Worm (Caenorhabditis elegans) whole organism, L4 larva: ENCODE measurements around the gene clec-213.

ENCODE experiments used
- F37D6.2 ChIP-seq: sonication (generic microtip); optimal IDR thresholded peaks from 2 replicates; lab custom pipeline; 2016; ENCODE audit warnings: mild to moderate bottlenecking, missing genetic modification characterization, missing compliant biosample characterization
- Y105C5A.15 ChIP-seq: fragments of 200-800 bp; sonication (Bioruptor generic); IDR thresholded peaks from 2 replicates; pipeline ENCODE4 v1.3.6; 2022; ENCODE audit warnings: missing genetic modification characterization, missing compliant biosample characterization
- Y75B8A.6 ChIP-seq: fragments of 200-800 bp; sonication (Bioruptor generic); IDR thresholded peaks from 2 replicates; pipeline ENCODE4 v1.3.6; 2022; ENCODE audit warnings: missing genetic modification reagents, missing genetic modification characterization, missing compliant biosample characterization
- ceh-20 ChIP-seq: fragments of 200-800 bp; sonication (Bioruptor generic); IDR thresholded peaks from 2 replicates; pipeline ENCODE4 v1.3.6; 2022; ENCODE audit warnings: missing genetic modification reagents, missing genetic modification characterization, missing compliant biosample characterization
- ceh-32 ChIP-seq: sonication (generic microtip); optimal IDR thresholded peaks from 2 replicates; lab custom pipeline; 2016; ENCODE audit warnings: mild to moderate bottlenecking, missing genetic modification characterization, missing compliant biosample characterization; ENCODE audit not compliant: poor library complexity
- ces-1 ChIP-seq: fragments of 150-350 bp; sonication (generic microtip); optimal IDR thresholded peaks from 4 replicates; lab custom pipeline; 2014; ENCODE audit warnings: missing biosample characterization, missing genetic modification reagents, missing genetic modification characterization
- daf-16 ChIP-seq, 3 experiments: sonication (generic microtip); optimal IDR thresholded peaks; 2 replicates each; lab custom pipeline; 2016 to 2017; ENCODE audit warnings: missing genetic modification characterization in 3 of 3, missing genetic modification reagents in 3 of 3, mild to moderate bottlenecking in 2 of 3, missing compliant biosample characterization in 2 of 3, missing biosample characterization in 1 of 3, moderate library complexity in 1 of 3
- dmd-6 ChIP-seq: fragments of 200-800 bp; sonication (Bioruptor generic); IDR thresholded peaks from 2 replicates; pipeline ENCODE4 v1.3.6; 2022; ENCODE audit warnings: missing genetic modification reagents, missing genetic modification characterization, missing compliant biosample characterization
- dpl-1 ChIP-seq: fragments of 150-350 bp; optimal IDR thresholded peaks from 2 replicates; lab custom pipeline; 2014; ENCODE audit warnings: missing biosample characterization, missing genetic modification reagents, missing genetic modification characterization
- duxl-1 ChIP-seq: sonication (generic microtip); optimal IDR thresholded peaks from 2 replicates; lab custom pipeline; 2016; ENCODE audit warnings: mild to moderate bottlenecking, missing genetic modification characterization, moderate library complexity, missing compliant biosample characterization; ENCODE audit not compliant: poor library complexity
- fkh-10 ChIP-seq: fragments of 150-350 bp; optimal IDR thresholded peaks from 2 replicates; lab custom pipeline; 2014; ENCODE audit warnings: missing biosample characterization, missing genetic modification reagents, missing genetic modification characterization
- fos-1 ChIP-seq: fragments of 150-350 bp; optimal IDR thresholded peaks from 2 replicates; lab custom pipeline; 2014; ENCODE audit warnings: missing biosample characterization, missing genetic modification characterization
- gei-8 ChIP-seq: fragments of 200-800 bp; sonication (Bioruptor generic); optimal IDR thresholded peaks from 2 replicates; lab custom pipeline; 2018; ENCODE audit warnings: mild to moderate bottlenecking, missing genetic modification characterization, missing compliant biosample characterization
- lim-7 ChIP-seq: fragments of 200-800 bp; sonication (Bioruptor generic); IDR thresholded peaks from 2 replicates; pipeline ENCODE4 v1.3.6; 2022; ENCODE audit warnings: missing genetic modification characterization, missing compliant biosample characterization
- lin-15B ChIP-seq: fragments of 150-350 bp; sonication (generic microtip); optimal IDR thresholded peaks from 3 replicates; lab custom pipeline; 2014; ENCODE audit warnings: missing biosample characterization, missing genetic modification characterization
- lin-38 ChIP-seq: fragments of 200-800 bp; sonication (Bioruptor generic); IDR thresholded peaks from 2 replicates; pipeline ENCODE4 v1.3.6; 2022; ENCODE audit warnings: missing genetic modification reagents, missing genetic modification characterization, missing compliant biosample characterization
- lir-3 ChIP-seq: sonication (generic microtip); optimal IDR thresholded peaks from 2 replicates; lab custom pipeline; 2016; ENCODE audit warnings: mild to moderate bottlenecking, missing genetic modification characterization, missing compliant biosample characterization
- lsy-2 ChIP-seq, 2 experiments: fragments of 150-350 bp in 1 of 2; sonication (generic microtip) in 1 of 2; optimal IDR thresholded peaks; 2 replicates each; lab custom pipeline; 2014 to 2017; ENCODE audit warnings: missing biosample characterization in 2 of 2, missing genetic modification characterization in 2 of 2
- mep-1 ChIP-seq: fragments of 150-350 bp; sonication (generic microtip); optimal IDR thresholded peaks from 3 replicates; lab custom pipeline; 2014; ENCODE audit warnings: missing biosample characterization, missing genetic modification characterization
- mes-2 ChIP-seq: sonication (generic microtip); optimal IDR thresholded peaks from 2 replicates; lab custom pipeline; 2016; ENCODE audit warnings: missing genotype, mild to moderate bottlenecking, missing genetic modification characterization, missing compliant biosample characterization; ENCODE audit not compliant: poor library complexity, severe bottlenecking
- nhr-10 ChIP-seq: fragments of 150-350 bp; optimal IDR thresholded peaks from 2 replicates; lab custom pipeline; 2014; ENCODE audit warnings: missing biosample characterization, missing genetic modification characterization
- nhr-102 ChIP-seq: sonication (generic microtip); optimal IDR thresholded peaks from 2 replicates; lab custom pipeline; 2016; ENCODE audit warnings: mild to moderate bottlenecking, missing genetic modification characterization, moderate library complexity, missing compliant biosample characterization
- nhr-111 ChIP-seq: fragments of 200-800 bp; sonication (Bioruptor generic); optimal IDR thresholded peaks from 2 replicates; lab custom pipeline; 2018; ENCODE audit warnings: mild to moderate bottlenecking, missing genetic modification characterization, missing compliant biosample characterization
- nhr-28 ChIP-seq: fragments of 150-350 bp; optimal IDR thresholded peaks from 2 replicates; lab custom pipeline; 2014; ENCODE audit warnings: missing biosample characterization, missing genetic modification characterization
- nhr-42 ChIP-seq: fragments of 200-800 bp; sonication (Bioruptor generic); IDR thresholded peaks from 2 replicates; pipeline ENCODE4 v1.3.6; 2022; ENCODE audit warnings: missing genetic modification characterization, missing compliant biosample characterization
- nhr-48 ChIP-seq: sonication (generic microtip); optimal IDR thresholded peaks from 2 replicates; lab custom pipeline; 2016; ENCODE audit warnings: mild to moderate bottlenecking, missing genetic modification characterization, missing compliant biosample characterization
- nhr-6 ChIP-seq: fragments of 150-350 bp; optimal IDR thresholded peaks from 2 replicates; lab custom pipeline; 2014; ENCODE audit warnings: missing biosample characterization, missing genetic modification characterization
- pha-4 ChIP-seq, 2 experiments: fragments of 150-350 bp in 1 of 2; fragments of 200-800 bp in 1 of 2; sonication (Bioruptor generic) in 1 of 2; IDR thresholded peaks in 1 of 2; optimal IDR thresholded peaks in 1 of 2; 2 replicates each; pipeline versions ENCODE4 v1.3.6 to Lab custom; 2014 to 2022; ENCODE audit warnings: missing genetic modification characterization in 2 of 2, missing genetic modification reagents in 2 of 2, missing biosample characterization in 1 of 2, missing compliant biosample characterization in 1 of 2
- pqm-1 ChIP-seq: sonication (generic microtip); optimal IDR thresholded peaks from 2 replicates; lab custom pipeline; 2017; ENCODE audit warnings: missing biosample characterization, missing genetic modification characterization
- rbr-2 ChIP-seq: sonication (generic microtip); optimal IDR thresholded peaks from 2 replicates; lab custom pipeline; 2016; ENCODE audit warnings: missing genotype, missing genetic modification characterization, missing compliant biosample characterization
- saeg-2 ChIP-seq: fragments of 200-800 bp; sonication (Bioruptor generic); IDR thresholded peaks from 2 replicates; pipeline ENCODE4 v1.3.6; 2022; ENCODE audit warnings: missing genetic modification reagents, missing genetic modification characterization, missing compliant biosample characterization
- sdz-12 ChIP-seq: fragments of 200-800 bp; sonication (Bioruptor generic); optimal IDR thresholded peaks from 2 replicates; lab custom pipeline; 2018; ENCODE audit warnings: mild to moderate bottlenecking, missing genetic modification characterization, missing compliant biosample characterization
- set-16 ChIP-seq: fragments of 200-800 bp; sonication (Bioruptor generic); IDR thresholded peaks from 2 replicates; pipeline ENCODE4 v1.3.6; 2022; ENCODE audit warnings: missing genetic modification reagents, missing genetic modification characterization, missing compliant biosample characterization
- snpc-1.2 ChIP-seq: fragments of 200-800 bp; sonication (Bioruptor generic); IDR thresholded peaks from 2 replicates; pipeline ENCODE4 v1.3.6; 2022; ENCODE audit warnings: missing genetic modification reagents, missing genetic modification characterization, missing compliant biosample characterization
- spr-1 ChIP-seq: sonication (generic microtip); optimal IDR thresholded peaks from 2 replicates; lab custom pipeline; 2016; ENCODE audit warnings: mild to moderate bottlenecking, missing genetic modification characterization, missing compliant biosample characterization
- unc-130 ChIP-seq: sonication (generic microtip); optimal IDR thresholded peaks from 2 replicates; lab custom pipeline; 2016; ENCODE audit warnings: missing genetic modification reagents, missing genetic modification characterization, missing compliant biosample characterization
- zfp-3 ChIP-seq: fragments of 200-800 bp; sonication (Bioruptor generic); conservative IDR thresholded peaks from 2 replicates; pipeline ENCODE4 v1.3.6; 2022; ENCODE audit warnings: missing genetic modification reagents, missing genetic modification characterization, missing compliant biosample characterization

Gene clec-213

ce11 chrV:7587637-7588036 lies 17.3 kb upstream of the clec-213 start, which contains the start of the genes F19F10.11 and C50E3.5:
Gene F19F10.11 (minus strand): TSS chrV:7587704.
Gene C50E3.5 (plus strand): TSS chrV:7587996.
- TF ChIP-seq saeg-2 (GFP tag; lab: Robert Waterston, UW): no peak
- TF ChIP-seq dpl-1: peak; percentile 43
- peak; percentile 24 for TF ChIP-seq mep-1 (tag; lab: Kevin White, UChicago)
- no peak for TF ChIP-seq nhr-48
- TF ChIP-seq duxl-1 (tag; lab: Kevin White, UChicago): no peak
- TF ChIP-seq fos-1 (tag; lab: Kevin White, UChicago): no peak
- TF ChIP-seq lin-38 (GFP tag; lab: Robert Waterston, UW): peak; percentile 97
- TF ChIP-seq lsy-2 (tag; optimal IDR thresholded peaks at IDR 0.05; lab: Kevin White, UChicago): peak in 1 of 2 experiments; percentile 71
- TF ChIP-seq ceh-32 (tag; lab: Kevin White, UChicago): no peak
- TF ChIP-seq gei-8 (GFP tag; lab: Kevin White, UChicago): no peak
- TF ChIP-seq Y75B8A.6 (GFP tag; lab: Robert Waterston, UW): no peak
- no peak for TF ChIP-seq nhr-111 (GFP tag; lab: Kevin White, UChicago)
- no peak for TF ChIP-seq dmd-6 (GFP tag; lab: Robert Waterston, UW)
- TF ChIP-seq ceh-20 (GFP tag; lab: Robert Waterston, UW): no peak
- TF ChIP-seq sdz-12 (GFP tag; lab: Kevin White, UChicago): no peak
- peak; percentile 37 for TF ChIP-seq nhr-28 (tag; lab: Kevin White, UChicago)
- no peak for TF ChIP-seq nhr-102
- no peak for TF ChIP-seq nhr-10
- no peak for TF ChIP-seq Y105C5A.15 (GFP tag; lab: Robert Waterston, UW)
- TF ChIP-seq mes-2 (tag; lab: Kevin White, UChicago): peak; percentile 73
- TF ChIP-seq pqm-1 (tag; lab: Kevin White, UChicago): no peak
- TF ChIP-seq rbr-2: peak; percentile 30

- TF ChIP-seq lir-3 (tag; lab: Kevin White, UChicago) (no peak), spr-1 (tag; lab: Kevin White, UChicago) (no peak), lin-15B (tag; lab: Kevin White, UChicago) (no peak), fkh-10 (GFP tag; lab: Kevin White, UChicago) (peak; percentile 15)
Observed at ce11 chrV:7590454-7590853, 14.5 kb upstream of the clec-213 start, which contains the start of gene C50E3.6. Gene C50E3.6 (minus strand): TSS chrV:7590554.

- TF ChIP-seq daf-16 (GFP tag; optimal IDR thresholded peaks at IDR 0.05; lab: Kevin White, UChicago) (no peak), daf-16 (tag; optimal IDR thresholded peaks at IDR 0.05; lab: Kevin White, UChicago) (no peak), nhr-42 (GFP tag; lab: Robert Waterston, UW) (no peak), F37D6.2 (no peak), unc-130 (no peak), lin-38 (GFP tag; lab: Robert Waterston, UW) (no peak), pha-4 (GFP tag; IDR thresholded peaks at IDR 0.05; lab: Robert Waterston, UW) (no peak), pha-4 (tag; optimal IDR thresholded peaks at IDR 0.05; lab: Kevin White, UChicago) (no peak), set-16 (GFP tag; lab: Robert Waterston, UW) (no peak), zfp-3 (GFP tag; lab: Robert Waterston, UW) (no peak), nhr-6 (no peak), ces-1 (GFP tag; lab: Kevin White, UChicago) (no peak), lim-7 (GFP tag; lab: Robert Waterston, UW) (no peak), nhr-28 (tag; lab: Kevin White, UChicago) (no peak), snpc-1.2 (no peak), ceh-32 (tag; lab: Kevin White, UChicago) (no peak)
Observed at ce11 chrV:7595132-7595531, 9.8 kb upstream of the clec-213 start.
